Worm (Caenorhabditis elegans) whole organism, L4 larva: ENCODE results near the gene T22B7.22.

Experiments used
- aha-1 ChIP-seq: fragments of 150-350 bp; peaks from one replicate; lab custom pipeline; 2014; ENCODE audit warnings: missing biosample characterization, missing genetic modification characterization
- ama-1 ChIP-seq: fragments of 150-350 bp; optimal IDR thresholded peaks from 2 replicates; lab custom pipeline; 2014; ENCODE audit warnings: inconsistent platforms, mixed read lengths
- arid-1 ChIP-seq: fragments of 200-800 bp; sonication (Bioruptor generic); conservative IDR thresholded peaks from 2 replicates; pipeline ENCODE4 v1.3.6; 2022; ENCODE audit warnings: missing genetic modification reagents, missing genetic modification characterization, missing compliant biosample characterization
- ceh-20 ChIP-seq: fragments of 200-800 bp; sonication (Bioruptor generic); IDR thresholded peaks from 2 replicates; pipeline ENCODE4 v1.3.6; 2022; ENCODE audit warnings: missing genetic modification reagents, missing genetic modification characterization, missing compliant biosample characterization
- ceh-44 ChIP-seq: fragments of 200-800 bp; sonication (Bioruptor generic); IDR thresholded peaks from 2 replicates; pipeline ENCODE4 v1.3.6; 2022; ENCODE audit warnings: missing genetic modification reagents, missing genetic modification characterization, missing compliant biosample characterization
- ceh-82 ChIP-seq: sonication (generic microtip); optimal IDR thresholded peaks from 2 replicates; lab custom pipeline; 2017; ENCODE audit warnings: missing biosample characterization, missing genetic modification characterization
- ces-1 ChIP-seq: fragments of 150-350 bp; sonication (generic microtip); optimal IDR thresholded peaks from 4 replicates; lab custom pipeline; 2014; ENCODE audit warnings: missing biosample characterization, missing genetic modification reagents, missing genetic modification characterization
- cey-2 ChIP-seq: sonication (generic microtip); optimal IDR thresholded peaks from 3 replicates; lab custom pipeline; 2017; ENCODE audit warnings: missing genetic modification characterization, mild to moderate bottlenecking, missing compliant biosample characterization, antibody characterized with exemption, borderline replicate concordance; ENCODE audit not compliant: insufficient read depth
- dmd-6 ChIP-seq: fragments of 200-800 bp; sonication (Bioruptor generic); IDR thresholded peaks from 2 replicates; pipeline ENCODE4 v1.3.6; 2022; ENCODE audit warnings: missing genetic modification reagents, missing genetic modification characterization, missing compliant biosample characterization
- dve-1 ChIP-seq: sonication (generic microtip); optimal IDR thresholded peaks from 2 replicates; lab custom pipeline; 2017; ENCODE audit warnings: antibody characterized with exemption, mild to moderate bottlenecking, missing genetic modification characterization, missing compliant biosample characterization; ENCODE audit not compliant: insufficient read depth
- hlh-11 ChIP-seq: fragments of 200-800 bp; sonication (Bioruptor generic); optimal IDR thresholded peaks from 2 replicates; lab custom pipeline; 2018; ENCODE audit warnings: mild to moderate bottlenecking, missing genetic modification characterization, missing compliant biosample characterization
- hlh-30 ChIP-seq: sonication (generic microtip); optimal IDR thresholded peaks from 2 replicates; lab custom pipeline; 2017; ENCODE audit warnings: antibody characterized with exemption, mild to moderate bottlenecking, missing genetic modification characterization, missing compliant biosample characterization; ENCODE audit not compliant: insufficient read depth
- hmg-1.1 ChIP-seq: fragments of 200-800 bp; sonication (Bioruptor generic); IDR thresholded peaks from 2 replicates; pipeline ENCODE4 v1.3.6; 2022; ENCODE audit warnings: missing genetic modification reagents, missing genetic modification characterization, missing compliant biosample characterization
- madf-5 ChIP-seq, 2 experiments: fragments of 200-800 bp; sonication (Bioruptor generic); IDR thresholded peaks; 2 replicates each; pipeline ENCODE4 v1.3.6; 2022; ENCODE audit warnings: missing compliant biosample characterization in 2 of 2, missing genetic modification characterization in 2 of 2
- mdl-1 ChIP-seq, 2 experiments: fragments of 150-350 bp in 1 of 2; sonication (generic microtip) in 1 of 2; optimal IDR thresholded peaks; 2 replicates each; lab custom pipeline; 2014 to 2017; ENCODE audit warnings: missing biosample characterization in 2 of 2, missing genetic modification characterization in 2 of 2
- mes-2 ChIP-seq: sonication (generic microtip); optimal IDR thresholded peaks from 2 replicates; lab custom pipeline; 2016; ENCODE audit warnings: missing genotype, mild to moderate bottlenecking, missing genetic modification characterization, missing compliant biosample characterization; ENCODE audit not compliant: poor library complexity, severe bottlenecking
- mxl-3 ChIP-seq: fragments of 200-800 bp; sonication (Bioruptor generic); optimal IDR thresholded peaks from 2 replicates; lab custom pipeline; 2018; ENCODE audit warnings: mild to moderate bottlenecking, missing genetic modification characterization, missing compliant biosample characterization
- nhr-10 ChIP-seq: fragments of 150-350 bp; optimal IDR thresholded peaks from 2 replicates; lab custom pipeline; 2014; ENCODE audit warnings: missing biosample characterization, missing genetic modification characterization
- nhr-111 ChIP-seq: fragments of 200-800 bp; sonication (Bioruptor generic); optimal IDR thresholded peaks from 2 replicates; lab custom pipeline; 2018; ENCODE audit warnings: mild to moderate bottlenecking, missing genetic modification characterization, missing compliant biosample characterization
- nhr-237 ChIP-seq: sonication (generic microtip); optimal IDR thresholded peaks from 2 replicates; lab custom pipeline; 2017; ENCODE audit warnings: missing biosample characterization, missing genetic modification characterization
- nhr-25 ChIP-seq: sonication (generic microtip); optimal IDR thresholded peaks from 2 replicates; lab custom pipeline; 2017; ENCODE audit warnings: missing genetic modification characterization, mild to moderate bottlenecking, missing compliant biosample characterization, antibody characterized with exemption, moderate library complexity, borderline replicate concordance; ENCODE audit not compliant: insufficient read depth
- nhr-28 ChIP-seq: fragments of 150-350 bp; optimal IDR thresholded peaks from 2 replicates; lab custom pipeline; 2014; ENCODE audit warnings: missing biosample characterization, missing genetic modification characterization
- nhr-41 ChIP-seq: fragments of 200-800 bp; sonication (Bioruptor generic); IDR thresholded peaks from 2 replicates; pipeline ENCODE4 v1.3.6; 2022; ENCODE audit warnings: missing genetic modification reagents, missing genetic modification characterization, missing compliant biosample characterization
- nhr-48 ChIP-seq: sonication (generic microtip); optimal IDR thresholded peaks from 2 replicates; lab custom pipeline; 2016; ENCODE audit warnings: mild to moderate bottlenecking, missing genetic modification characterization, missing compliant biosample characterization
- nhr-76 ChIP-seq: fragments of 150-350 bp; optimal IDR thresholded peaks from 2 replicates; lab custom pipeline; 2014; ENCODE audit warnings: missing biosample characterization, missing genetic modification characterization
- pqm-1 ChIP-seq: sonication (generic microtip); optimal IDR thresholded peaks from 2 replicates; lab custom pipeline; 2017; ENCODE audit warnings: missing biosample characterization, missing genetic modification characterization
- rbr-2 ChIP-seq: sonication (generic microtip); optimal IDR thresholded peaks from 2 replicates; lab custom pipeline; 2016; ENCODE audit warnings: missing genotype, missing genetic modification characterization, missing compliant biosample characterization
- sdz-12 ChIP-seq: fragments of 200-800 bp; sonication (Bioruptor generic); optimal IDR thresholded peaks from 2 replicates; lab custom pipeline; 2018; ENCODE audit warnings: mild to moderate bottlenecking, missing genetic modification characterization, missing compliant biosample characterization
- tag-97 ChIP-seq: fragments of 200-800 bp; sonication (Bioruptor generic); IDR thresholded peaks from 2 replicates; pipeline ENCODE4 v1.3.6; 2022; ENCODE audit warnings: missing genetic modification characterization, missing compliant biosample characterization
- tra-1 ChIP-seq: fragments of 200-800 bp; sonication (Bioruptor generic); IDR thresholded peaks from 2 replicates; pipeline ENCODE4 v1.3.6; 2022; ENCODE audit warnings: missing genetic modification reagents, missing genetic modification characterization, missing compliant biosample characterization
- unc-62 ChIP-seq, 3 experiments: fragments of 150-350 bp in 1 of 3; sonication (generic microtip); optimal IDR thresholded peaks in 2 of 3; peaks in 1 of 3; 1 replicate in 1 of 3; 2 replicates in 2 of 3; lab custom pipeline; 2014 to 2017; ENCODE audit warnings: missing biosample characterization in 3 of 3, missing genetic modification characterization in 3 of 3, missing genetic modification reagents in 3 of 3, missing genotype in 1 of 3
- ztf-11 ChIP-seq: fragments of 150-350 bp; optimal IDR thresholded peaks from 2 replicates; lab custom pipeline; 2014; ENCODE audit warnings: missing biosample characterization, missing genetic modification characterization

T22B7.22 gene

ce11 chrX:5629941-5630340 lies 29.8 kb upstream of the T22B7.22 start, which contains the start of gene argn-1 (continued):
- no peak for TF ChIP-seq nhr-111 (GFP tag; lab: Kevin White, UChicago)
- no peak for TF ChIP-seq nhr-41
- TF ChIP-seq nhr-237 (tag; lab: Kevin White, UChicago) = no peak
- TF ChIP-seq ceh-20 (GFP tag; lab: Robert Waterston, UW) = no peak
- peak; percentile 13 to 65 for TF ChIP-seq mdl-1 (tag; optimal IDR thresholded peaks at IDR 0.05; lab: Kevin White, UChicago)
- TF ChIP-seq hlh-30 (tag; lab: Kevin White, UChicago) = peak; percentile 75
- no peak for TF ChIP-seq ceh-82 (tag; lab: Kevin White, UChicago)

- peak; percentile 9 for TF ChIP-seq hlh-30 (tag; lab: Kevin White, UChicago)
- TF ChIP-seq tra-1 (GFP tag; lab: Robert Waterston, UW) = no peak
- TF ChIP-seq tag-97 (GFP tag; lab: Robert Waterston, UW) = no peak
- no peak for TF ChIP-seq ceh-44
- peak; percentile 0 for TF ChIP-seq hlh-11 (tag; lab: Kevin White, UChicago)
- peak in 1 of 2 experiments; percentile 51 for TF ChIP-seq mdl-1 (tag; optimal IDR thresholded peaks at IDR 0.05; lab: Kevin White, UChicago)
- no peak for TF ChIP-seq nhr-10 (tag; lab: Kevin White, UChicago)
- TF ChIP-seq nhr-28 (tag; lab: Kevin White, UChicago) = peak; percentile 49
- no peak; the same call in 1 of the 2 replicates for TF ChIP-seq ceh-20 (GFP tag; lab: Robert Waterston, UW)
- TF ChIP-seq nhr-25 = peak; percentile 22
- TF ChIP-seq sdz-12 (GFP tag; lab: Kevin White, UChicago) = no peak
- no peak for TF ChIP-seq nhr-76 (tag; lab: Kevin White, UChicago)
- TF ChIP-seq ztf-11 (tag; lab: Kevin White, UChicago) = no peak
- no peak for TF ChIP-seq cey-2
- no peak for TF ChIP-seq arid-1 (GFP tag; lab: Robert Waterston, UW)
- peak in 1 of 2 experiments; percentile 20 for TF ChIP-seq unc-62 (GFP tag; optimal IDR thresholded peaks at IDR 0.05 in 1 of 2; lab: Kevin White, UChicago)
- TF ChIP-seq unc-62 (tag; optimal IDR thresholded peaks at IDR 0.05; lab: Kevin White, UChicago) = no peak
- no peak for TF ChIP-seq mes-2
Measured at ce11 chrX:5631008-5631407, 28.8 kb upstream of the T22B7.22 start.

DNA sequence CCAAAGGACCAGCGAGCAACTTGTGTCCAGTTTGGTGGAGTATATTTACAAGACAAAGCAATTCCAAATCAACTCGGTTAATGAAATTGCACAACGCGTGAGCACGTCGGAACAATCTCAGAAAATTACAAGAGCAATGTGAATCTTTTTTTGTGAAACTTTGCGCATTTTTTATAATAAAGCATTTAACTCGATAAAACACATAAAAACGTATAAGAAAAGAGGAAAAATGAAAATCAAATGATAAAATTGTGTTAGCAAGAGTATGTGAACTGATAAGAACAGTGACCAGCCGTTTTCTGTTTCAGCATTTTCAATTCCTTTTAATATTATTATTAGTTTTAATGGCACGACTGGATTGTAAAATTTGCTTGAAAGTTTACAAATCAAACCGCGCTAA lies 28.1 kb upstream of the T22B7.22 start, which contains the start of gene T22B7.8:
Gene T22B7.8, plus strand, starts transcription at position 301 of the 400 bp plus-strand sequence.
- no peak for TF ChIP-seq ama-1 (lab: Kevin White, UChicago)
- TF ChIP-seq pqm-1 (tag; lab: Kevin White, UChicago) = peak; percentile 56

ce11 chrX:5639562-5639961 lies 20.2 kb upstream of the T22B7.22 start:
- no peak for TF ChIP-seq madf-5 (GFP tag; IDR thresholded peaks at IDR 0.05; lab: Robert Waterston, UW)
- TF ChIP-seq aha-1 (tag; lab: Kevin White, UChicago) = peak; percentile 91

DNA sequence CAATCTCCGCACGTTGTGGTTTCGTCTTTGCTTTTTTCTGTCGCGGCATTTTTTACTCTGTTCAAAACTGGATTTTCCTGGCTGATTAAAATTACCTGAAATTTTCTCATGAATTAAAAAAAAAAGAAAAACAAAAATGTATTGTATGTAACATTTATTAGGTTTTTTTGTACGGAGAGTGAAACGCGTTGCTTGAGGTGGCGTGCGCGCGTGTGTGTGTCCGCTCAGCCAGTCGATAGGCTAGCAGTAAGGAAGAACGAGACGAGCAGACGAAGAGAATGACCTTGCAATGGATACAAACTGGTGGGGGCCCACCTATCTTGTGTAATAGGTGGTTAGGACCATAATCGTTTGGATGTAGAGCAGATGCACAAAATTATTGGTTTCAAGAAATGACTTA lies 18.5 kb upstream of the T22B7.22 start, which contains the start of gene T22B7.4:
Gene T22B7.4, minus strand, starts transcription at position 101 of the 400 bp plus-strand sequence.
- 0 out of 2 replicates have a peak, but pooled peaks have one; percentile 19 for TF ChIP-seq hmg-1.1 (GFP tag; lab: Robert Waterston, UW)
- no peak for TF ChIP-seq rbr-2

DNA sequence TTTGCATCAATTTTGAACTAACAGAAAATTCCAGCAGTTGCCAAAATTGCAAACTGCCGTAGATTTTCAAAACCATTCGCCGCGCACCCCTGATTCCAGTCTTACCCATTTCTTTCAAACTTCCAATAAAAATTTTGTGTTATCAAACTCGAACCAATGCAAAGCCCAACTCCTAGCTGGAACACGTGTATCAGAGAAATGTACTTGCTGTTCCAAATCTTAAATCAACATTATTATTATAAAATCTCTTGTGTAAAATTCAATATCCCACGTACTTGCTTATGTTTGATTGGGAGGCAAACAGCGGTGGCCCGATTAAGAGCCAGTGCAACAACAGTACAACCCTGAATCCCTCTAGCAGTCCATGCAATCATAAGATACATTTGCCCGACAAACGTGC lies 15.7 kb upstream of the T22B7.22 start:
- TF ChIP-seq nhr-41 (no peak), unc-62 (GFP tag; optimal IDR thresholded peaks at IDR 0.05 in 1 of 2; lab: Kevin White, UChicago) (peak in 1 of 2 experiments; percentile 62), unc-62 (tag; optimal IDR thresholded peaks at IDR 0.05; lab: Kevin White, UChicago) (no peak)

- TF ChIP-seq mdl-1 (tag; optimal IDR thresholded peaks at IDR 0.05; lab: Kevin White, UChicago) (peak; percentile 49 to 87), ces-1 (no peak), nhr-48 (peak; percentile 76), unc-62 (GFP tag; optimal IDR thresholded peaks at IDR 0.05 in 1 of 2; lab: Kevin White, UChicago) (peak in 1 of 2 experiments; percentile 82), unc-62 (tag; optimal IDR thresholded peaks at IDR 0.05; lab: Kevin White, UChicago) (no peak), dmd-6 (GFP tag; lab: Robert Waterston, UW) (peak; percentile 44), mxl-3 (GFP tag; lab: Kevin White, UChicago) (peak; percentile 87), hlh-11 (tag; lab: Kevin White, UChicago) (peak; percentile 77), dve-1 (tag; lab: Kevin White, UChicago) (no peak), hlh-30 (tag; lab: Kevin White, UChicago) (peak; percentile 94), nhr-28 (tag; lab: Kevin White, UChicago) (peak; percentile 51)
Measured at ce11 chrX:5645606-5646005, 14.2 kb upstream of the T22B7.22 start.
